Worm (Caenorhabditis elegans): Measurements from ENCODE around the gene mogs-1.

- TF ChIP-seq ama-1 (optimal IDR thresholded peaks at IDR 0.05): no peak
- TF ChIP-seq ztf-11 (tag; optimal IDR thresholded peaks at IDR 0.05): no peak
- TF ChIP-seq lsy-2 (tag; optimal IDR thresholded peaks at IDR 0.05): no peak
- TF ChIP-seq nhr-11 (tag; optimal IDR thresholded peaks at IDR 0.05): no peak
- TF ChIP-seq skn-1 (tag; optimal IDR thresholded peaks at IDR 0.05): no peak
- no peak for TF ChIP-seq ceh-82 (tag; optimal IDR thresholded peaks at IDR 0.05)
- no peak for TF ChIP-seq ceh-16 (tag; optimal IDR thresholded peaks at IDR 0.05)
Observed at ce11 chrIV:10990699-10991098, 31.0 kb downstream of the mogs-1 start, which contains the start of gene F13H10.5.
